Worm (Caenorhabditis elegans) whole organism, L4/young adult: ENCODE data around the gene pqn-67.

Experiments used
- W03F9.2 ChIP-seq: fragments of 150-350 bp; optimal IDR thresholded peaks from 2 replicates; lab custom pipeline; 2014; ENCODE audit warnings: missing biosample characterization, missing genetic modification characterization
- him-1 ChIP-seq: sonication (generic microtip); optimal IDR thresholded peaks from 2 replicates; lab custom pipeline; 2016; ENCODE audit warnings: missing genotype, missing genetic modification reagents, missing genetic modification characterization, missing compliant biosample characterization

ce11 chrV:12967110-12967509 is 42.9 kb downstream of the pqn-67 start, which contains the start of gene R186.3:
- TF ChIP-seq him-1 (tag; lab: Kevin White, UChicago): no peak
- TF ChIP-seq W03F9.2: no peak
